Fruit fly (Drosophila melanogaster) whole organism, adult: ENCODE results near the gene Rpn13R.

Experiments
- CG33017 ChIP-seq: fragments of 200-800 bp; sonication (Bioruptor generic); optimal IDR thresholded peaks from 2 replicates; lab custom pipeline; 2018; ENCODE audit warnings: missing biosample characterization, mild to moderate bottlenecking, missing genetic modification characterization, moderate library complexity
- Hr96 ChIP-seq: fragments of 200-800 bp; sonication (Bioruptor generic); optimal IDR thresholded peaks from 2 replicates; lab custom pipeline; 2016; ENCODE audit warnings: missing biosample characterization, missing genetic modification characterization
- Mnt ChIP-seq: fragments of 200-800 bp; sonication (Bioruptor generic); optimal IDR thresholded peaks from 2 replicates; lab custom pipeline; 2016; ENCODE audit warnings: missing biosample characterization, mild to moderate bottlenecking, missing genetic modification characterization
- kay ChIP-seq: fragments of 200-800 bp; sonication (Bioruptor generic); peaks from one replicate; lab custom pipeline; 2016; ENCODE audit warnings: missing biosample characterization, missing genetic modification characterization, borderline replicate concordance

- TF ChIP-seq CG33017 (tag; lab: Kevin White, UChicago): no peak
- TF ChIP-seq kay (GFP tag; lab: Kevin White, UChicago): no peak
- no peak for TF ChIP-seq Hr96 (GFP tag; lab: Kevin White, UChicago)
- TF ChIP-seq Mnt (GFP tag; lab: Kevin White, UChicago): no peak
Measured at dm6 chrX:5085086-5085468, 46.6 kb upstream of the Rpn13R start.
